Fruit fly (Drosophila melanogaster) whole organism, prepupa: ENCODE results near the gene CG5969.

ENCODE experiments used
- Blimp-1 ChIP-seq: fragments of 200-800 bp; sonication (Bioruptor generic); optimal IDR thresholded peaks from 3 replicates; lab custom pipeline; 2017; ENCODE audit warnings: missing biosample characterization, missing genetic modification characterization, mild to moderate bottlenecking, moderate library complexity, missing genetic modification reagents
- CG10631 ChIP-seq: fragments of 200-800 bp; sonication (Bioruptor generic); optimal IDR thresholded peaks from 2 replicates; lab custom pipeline; 2016; ENCODE audit warnings: missing biosample characterization, missing genetic modification characterization
- CG10669 ChIP-seq: fragments of 200-800 bp; sonication (Bioruptor generic); optimal IDR thresholded peaks from 3 replicates; lab custom pipeline; 2018; ENCODE audit warnings: missing biosample characterization, mild to moderate bottlenecking, missing genetic modification characterization, moderate library complexity
- CG11294 ChIP-seq: fragments of 200-800 bp; sonication (Bioruptor generic); IDR thresholded peaks from 2 replicates; pipeline ENCODE4 v1.3.6; 2022; ENCODE audit warnings: missing biosample characterization, missing genetic modification characterization
- CG11762 ChIP-seq: fragments of 200-800 bp; sonication (Bioruptor generic); optimal IDR thresholded peaks from 3 replicates; lab custom pipeline; 2016; ENCODE audit warnings: missing biosample characterization, missing genetic modification characterization; ENCODE audit not compliant: insufficient read depth
- CG11902 ChIP-seq: fragments of 200-800 bp; sonication (Bioruptor generic); optimal IDR thresholded peaks from 3 replicates; lab custom pipeline; 2016; ENCODE audit warnings: missing biosample characterization, missing genetic modification characterization
- CG15336 ChIP-seq: fragments of 200-800 bp; sonication (Bioruptor generic); IDR thresholded peaks from 2 replicates; pipeline ENCODE4 v1.3.6; 2022; ENCODE audit warnings: missing biosample characterization, missing genetic modification characterization
- CG3032 ChIP-seq: fragments of 200-800 bp; optimal IDR thresholded peaks from 2 replicates; lab custom pipeline; 2019; ENCODE audit warnings: missing biosample characterization, mild to moderate bottlenecking, missing genetic modification characterization, moderate library complexity
- CG32006 ChIP-seq: fragments of 200-800 bp; sonication (Bioruptor generic); optimal IDR thresholded peaks from 3 replicates; lab custom pipeline; 2017; ENCODE audit warnings: missing biosample characterization, mild to moderate bottlenecking, missing genetic modification characterization
- CG3919 ChIP-seq: fragments of 200-800 bp; sonication (Bioruptor generic); optimal IDR thresholded peaks from 3 replicates; lab custom pipeline; 2016; ENCODE audit warnings: missing biosample characterization, missing genetic modification characterization
- CG6792 ChIP-seq: fragments of 200-800 bp; sonication (Bioruptor generic); optimal IDR thresholded peaks from 3 replicates; lab custom pipeline; 2016; ENCODE audit warnings: missing biosample characterization, missing genetic modification characterization
- CG6808 ChIP-seq: fragments of 200-800 bp; sonication (Bioruptor generic); optimal IDR thresholded peaks from 3 replicates; lab custom pipeline; 2017; ENCODE audit warnings: missing biosample characterization, missing genetic modification characterization, mild to moderate bottlenecking, moderate library complexity, missing genetic modification reagents
- CG6854 ChIP-seq: fragments of 200-800 bp; sonication (Bioruptor generic); optimal IDR thresholded peaks from 2 replicates; lab custom pipeline; 2017; ENCODE audit warnings: missing biosample characterization, mild to moderate bottlenecking, missing genetic modification characterization
- CG7368 ChIP-seq: fragments of 200-800 bp; sonication (Bioruptor generic); optimal IDR thresholded peaks from 3 replicates; lab custom pipeline; 2016; ENCODE audit warnings: missing biosample characterization, missing genetic modification characterization
- CG8632 ChIP-seq: fragments of 200-800 bp; sonication (Bioruptor generic); optimal IDR thresholded peaks from 3 replicates; lab custom pipeline; 2016; ENCODE audit warnings: missing biosample characterization, missing genetic modification characterization
- CG9139 ChIP-seq: fragments of 200-800 bp; sonication (Bioruptor generic); optimal IDR thresholded peaks from 3 replicates; lab custom pipeline; 2017; ENCODE audit warnings: missing biosample characterization, mild to moderate bottlenecking, missing genetic modification characterization
- Eip75B ChIP-seq: fragments of 200-800 bp; sonication (Bioruptor generic); optimal IDR thresholded peaks from 3 replicates; lab custom pipeline; 2016; ENCODE audit warnings: missing biosample characterization, missing genetic modification characterization
- Eip78C ChIP-seq: fragments of 200-800 bp; sonication (Bioruptor generic); peaks from one replicate; lab custom pipeline; 2016; ENCODE audit warnings: missing biosample characterization, missing genetic modification characterization
- Ets21C ChIP-seq: fragments of 200-800 bp; sonication (Bioruptor generic); optimal IDR thresholded peaks from 3 replicates; lab custom pipeline; 2016; ENCODE audit warnings: missing biosample characterization, missing genetic modification characterization
- Ets96B ChIP-seq: fragments of 200-800 bp; optimal IDR thresholded peaks from 2 replicates; lab custom pipeline; 2019; ENCODE audit warnings: missing biosample characterization, mild to moderate bottlenecking, missing genetic modification characterization, moderate library complexity
- Gug ChIP-seq: fragments of 200-800 bp; sonication (Bioruptor generic); IDR thresholded peaks from 2 replicates; pipeline ENCODE4 v1.3.6; 2022; ENCODE audit warnings: missing biosample characterization, missing genetic modification characterization
- Hr38 ChIP-seq: sonication (Bioruptor generic); optimal IDR thresholded peaks from 2 replicates; lab custom pipeline; 2016; ENCODE audit warnings: missing biosample characterization, missing genetic modification characterization
- Hr39 ChIP-seq: fragments of 200-800 bp; sonication (Bioruptor generic); optimal IDR thresholded peaks from 2 replicates; lab custom pipeline; 2016; ENCODE audit warnings: missing biosample characterization, missing genetic modification characterization
- Hr4 ChIP-seq: fragments of 200-800 bp; sonication (Bioruptor generic); optimal IDR thresholded peaks from 3 replicates; lab custom pipeline; 2016; ENCODE audit warnings: missing biosample characterization, missing genetic modification characterization
- Lpt ChIP-seq: fragments of 200-800 bp; sonication (Bioruptor generic); optimal IDR thresholded peaks from 3 replicates; lab custom pipeline; 2016; ENCODE audit warnings: missing biosample characterization, missing genetic modification characterization
- Met ChIP-seq: fragments of 200-800 bp; sonication (Bioruptor generic); optimal IDR thresholded peaks from 3 replicates; lab custom pipeline; 2016; ENCODE audit warnings: missing biosample characterization, missing genetic modification characterization
- Smox ChIP-seq: fragments of 200-800 bp; sonication (Bioruptor generic); optimal IDR thresholded peaks from 3 replicates; lab custom pipeline; 2016; ENCODE audit warnings: missing biosample characterization, missing genetic modification characterization
- Sox102F ChIP-seq: fragments of 200-800 bp; sonication (Bioruptor generic); optimal IDR thresholded peaks from 2 replicates; lab custom pipeline; 2016; ENCODE audit warnings: missing biosample characterization, mild to moderate bottlenecking, missing genetic modification characterization
- Sox15 ChIP-seq: fragments of 200-800 bp; sonication (Bioruptor generic); optimal IDR thresholded peaks from 3 replicates; lab custom pipeline; 2016; ENCODE audit warnings: missing biosample characterization, missing genetic modification characterization
- acj6 ChIP-seq: fragments of 200-800 bp; sonication (Bioruptor generic); optimal IDR thresholded peaks from 3 replicates; lab custom pipeline; 2016; ENCODE audit warnings: missing biosample characterization, missing genetic modification characterization
- dsx ChIP-seq: fragments of 200-800 bp; optimal IDR thresholded peaks from 3 replicates; lab custom pipeline; 2019; ENCODE audit warnings: missing biosample characterization, mild to moderate bottlenecking, missing genetic modification characterization, moderate library complexity; ENCODE audit not compliant: poor library complexity, severe bottlenecking
- eg ChIP-seq: fragments of 200-800 bp; sonication (Bioruptor generic); IDR thresholded peaks from 3 replicates; pipeline ENCODE4 v1.3.6; 2022; ENCODE audit warnings: missing biosample characterization, missing genetic modification characterization
- esn ChIP-seq: fragments of 200-800 bp; sonication (Bioruptor generic); optimal IDR thresholded peaks from 2 replicates; lab custom pipeline; 2016; ENCODE audit warnings: missing biosample characterization, mild to moderate bottlenecking, missing genetic modification characterization, moderate library complexity
- fd59A ChIP-seq: fragments of 200-800 bp; sonication (Bioruptor generic); optimal IDR thresholded peaks from 2 replicates; lab custom pipeline; 2017; ENCODE audit warnings: missing biosample characterization, mild to moderate bottlenecking, missing genetic modification characterization, missing genetic modification reagents
- fd85E ChIP-seq: fragments of 200-800 bp; sonication (Bioruptor generic); optimal IDR thresholded peaks from 3 replicates; lab custom pipeline; 2016; ENCODE audit warnings: missing biosample characterization, missing genetic modification characterization
- fkh ChIP-seq: fragments of 200-800 bp; sonication (Bioruptor generic); optimal IDR thresholded peaks from 3 replicates; lab custom pipeline; 2017; ENCODE audit warnings: missing biosample characterization, mild to moderate bottlenecking, missing genetic modification characterization, moderate library complexity
- lz ChIP-seq: fragments of 200-800 bp; sonication (Bioruptor generic); optimal IDR thresholded peaks from 3 replicates; lab custom pipeline; 2016; ENCODE audit warnings: missing biosample characterization, missing genetic modification characterization
- net ChIP-seq: fragments of 200-800 bp; sonication (Bioruptor generic); optimal IDR thresholded peaks from 3 replicates; lab custom pipeline; 2016; ENCODE audit warnings: missing biosample characterization, missing genetic modification characterization
- salr ChIP-seq, 2 experiments: fragments of 200-800 bp; sonication (Bioruptor generic); optimal IDR thresholded peaks; 3 replicates each; lab custom pipeline; 2016 to 2018; ENCODE audit warnings: missing biosample characterization in 2 of 2, missing genetic modification characterization in 2 of 2, mild to moderate bottlenecking in 1 of 2
- svp ChIP-seq: fragments of 200-800 bp; sonication (Bioruptor generic); peaks from one replicate; lab custom pipeline; 2016; ENCODE audit warnings: missing biosample characterization, missing genetic modification characterization
- topi ChIP-seq: fragments of 200-800 bp; sonication (Bioruptor generic); optimal IDR thresholded peaks from 3 replicates; lab custom pipeline; 2016; ENCODE audit warnings: missing biosample characterization, missing genetic modification characterization
- vri ChIP-seq: fragments of 200-800 bp; sonication (Bioruptor generic); optimal IDR thresholded peaks from 3 replicates; lab custom pipeline; 2016; ENCODE audit warnings: missing biosample characterization, mild to moderate bottlenecking, missing genetic modification characterization

The CG5969 gene

dm6 chr3L:20474789-20475208 is 1.2 kb downstream of the CG5969 start (continued):
- peak; percentile 77 for TF ChIP-seq dsx
- TF ChIP-seq Smox (GFP tag; lab: Kevin White, UChicago), result peak; percentile 87
- peak; percentile 54 for TF ChIP-seq Hr38
- peak; percentile 88 for TF ChIP-seq CG10631 (GFP tag; lab: Kevin White, UChicago)
- peak; percentile 68 for TF ChIP-seq Sox15 (GFP tag; lab: Kevin White, UChicago)
- TF ChIP-seq CG15336, result no peak
- TF ChIP-seq Hr39 (GFP tag; lab: Kevin White, UChicago), result peak; percentile 86
- TF ChIP-seq CG11762, result peak; percentile 79
- TF ChIP-seq CG11902, result peak; percentile 72
- peak; percentile 89 for TF ChIP-seq CG32006 (GFP tag; lab: Kevin White, UChicago)
- peak; percentile 85 for TF ChIP-seq CG6792 (GFP tag; lab: Kevin White, UChicago)
- TF ChIP-seq Lpt (GFP tag; lab: Kevin White, UChicago), result peak; percentile 86
- TF ChIP-seq eg (GFP tag; lab: Robert Waterston, UW), result no peak
- peak; percentile 80 for TF ChIP-seq Eip75B (GFP tag; lab: Kevin White, UChicago)
- peak; percentile 14 for TF ChIP-seq fd85E (GFP tag; lab: Kevin White, UChicago)
- TF ChIP-seq acj6 (GFP tag; lab: Kevin White, UChicago), result peak; percentile 83
- TF ChIP-seq Hr4 (GFP tag; lab: Kevin White, UChicago), result peak; percentile 89
- no peak for TF ChIP-seq CG11294 (GFP tag; lab: Robert Waterston, UW)
- TF ChIP-seq Ets96B (tag; lab: Kevin White, UChicago), result peak; percentile 81

- TF ChIP-seq esn (GFP tag; lab: Kevin White, UChicago), result peak; percentile 2
- TF ChIP-seq CG6854 (GFP tag; lab: Kevin White, UChicago), result no peak
- no peak for TF ChIP-seq CG9139 (GFP tag; lab: Kevin White, UChicago)
- TF ChIP-seq lz (GFP tag; lab: Kevin White, UChicago), result peak; percentile 0
- TF ChIP-seq fkh (GFP tag; lab: Kevin White, UChicago), result no peak
- TF ChIP-seq CG3919, result no peak
- TF ChIP-seq Met (GFP tag; lab: Kevin White, UChicago), result no peak
- no peak for TF ChIP-seq Eip75B (GFP tag; lab: Kevin White, UChicago)
- no peak for TF ChIP-seq salr (GFP tag; optimal IDR thresholded peaks at IDR 0.05; lab: Kevin White, UChicago)
- TF ChIP-seq, all 60 proteins: peak for 2
Measured at dm6 chr3L:20487649-20488048, 14.1 kb downstream of the CG5969 start.

- TF ChIP-seq CG6808 (GFP tag; lab: Kevin White, UChicago) (no peak), net (no peak), Blimp-1 (GFP tag; lab: Kevin White, UChicago) (no peak), topi (GFP tag; lab: Kevin White, UChicago) (no peak), Eip78C (GFP tag; lab: Kevin White, UChicago) (peak; percentile 1), vri (GFP tag; lab: Kevin White, UChicago) (peak; percentile 10), fd59A (GFP tag; lab: Kevin White, UChicago) (no peak)
Measured at dm6 chr3L:20491525-20492132, 18.0 kb downstream of the CG5969 start, which contains the start of gene ND-39. TSS of gene ND-39 (plus strand) at chr3L:20492082.

- peak; percentile 93 for TF ChIP-seq CG6792 (GFP tag; lab: Kevin White, UChicago)
- peak; percentile 80 for TF ChIP-seq Ets21C (GFP tag; lab: Kevin White, UChicago)
- peak; percentile 83 for TF ChIP-seq Sox15 (GFP tag; lab: Kevin White, UChicago)
- TF ChIP-seq fkh (GFP tag; lab: Kevin White, UChicago), result peak; percentile 76
- peak; percentile 85 for TF ChIP-seq Ets96B (tag; lab: Kevin White, UChicago)
- TF ChIP-seq svp (GFP tag; lab: Kevin White, UChicago), result peak; percentile 97
- TF ChIP-seq CG11762, result peak; percentile 79
- peak; percentile 86 for TF ChIP-seq CG3032
- TF ChIP-seq eg (GFP tag; lab: Robert Waterston, UW), result peak; percentile 92
- TF ChIP-seq CG9139 (GFP tag; lab: Kevin White, UChicago), result peak; percentile 84
- TF ChIP-seq Lpt (GFP tag; lab: Kevin White, UChicago), result peak; percentile 74
- peak; percentile 83 for TF ChIP-seq CG7368 (GFP tag; lab: Kevin White, UChicago)
- peak; percentile 23 to 88 for TF ChIP-seq salr (GFP tag; optimal IDR thresholded peaks at IDR 0.05; lab: Kevin White, UChicago)
- TF ChIP-seq lz (GFP tag; lab: Kevin White, UChicago), result peak; percentile 90
- peak; percentile 83 for TF ChIP-seq CG10669 (GFP tag; lab: Kevin White, UChicago)
- peak; percentile 92 for TF ChIP-seq CG8632
- peak; percentile 92 for TF ChIP-seq Sox102F (GFP tag; lab: Kevin White, UChicago)
- peak; percentile 74 for TF ChIP-seq Gug (GFP tag; lab: Robert Waterston, UW)
- TF ChIP-seq fd85E (GFP tag; lab: Kevin White, UChicago), result peak; percentile 41
Measured at dm6 chr3L:20493417-20494261, 20.1 kb downstream of the CG5969 start.
